Worm (Caenorhabditis elegans) whole organism, late embryonic: ENCODE data around the gene F22F7.8.

Source experiments
- K02D7.2 ChIP-seq: sonication (generic microtip); optimal IDR thresholded peaks from 2 replicates; lab custom pipeline; 2017; ENCODE audit warnings: mild to moderate bottlenecking, missing genetic modification characterization, missing compliant biosample characterization
- K09A11.1 ChIP-seq: sonication (generic microtip); optimal IDR thresholded peaks from 2 replicates; lab custom pipeline; 2017; ENCODE audit warnings: antibody characterized with exemption, mild to moderate bottlenecking, missing genetic modification characterization, missing compliant biosample characterization; ENCODE audit not compliant: insufficient read depth
- T23F11.4 ChIP-seq: fragments of 200-800 bp; sonication (Bioruptor generic); optimal IDR thresholded peaks from 2 replicates; lab custom pipeline; 2018; ENCODE audit warnings: mild to moderate bottlenecking, missing genetic modification characterization, missing compliant biosample characterization
- ama-1 ChIP-seq: fragments of 150-350 bp; optimal IDR thresholded peaks from 2 replicates; lab custom pipeline; 2014
- ceh-14 ChIP-seq: sonication (generic microtip); optimal IDR thresholded peaks from 2 replicates; lab custom pipeline; 2016; ENCODE audit warnings: missing genotype, missing genetic modification characterization, missing compliant biosample characterization
- ceh-19 ChIP-seq: fragments of 200-800 bp; sonication (Bioruptor generic); optimal IDR thresholded peaks from 2 replicates; lab custom pipeline; 2018; ENCODE audit warnings: mild to moderate bottlenecking, missing genetic modification characterization, missing compliant biosample characterization
- ceh-2 ChIP-seq: sonication (generic microtip); optimal IDR thresholded peaks from 2 replicates; lab custom pipeline; 2016; ENCODE audit warnings: missing genotype, missing genetic modification characterization, missing compliant biosample characterization
- ceh-31 ChIP-seq: sonication (generic microtip); optimal IDR thresholded peaks from 2 replicates; lab custom pipeline; 2016; ENCODE audit warnings: missing genetic modification characterization, missing compliant biosample characterization
- ceh-34 ChIP-seq: sonication (generic microtip); optimal IDR thresholded peaks from 2 replicates; lab custom pipeline; 2016; ENCODE audit warnings: mild to moderate bottlenecking, missing genetic modification characterization, missing compliant biosample characterization
- ceh-45 ChIP-seq: fragments of 200-800 bp; sonication (Bioruptor generic); IDR thresholded peaks from 2 replicates; pipeline ENCODE4 v1.3.6; 2022; ENCODE audit warnings: missing genetic modification reagents, missing genetic modification characterization, missing compliant biosample characterization
- ceh-6 ChIP-seq: fragments of 200-800 bp; sonication (Bioruptor generic); optimal IDR thresholded peaks from 2 replicates; lab custom pipeline; 2018; ENCODE audit warnings: mild to moderate bottlenecking, missing genetic modification characterization, missing compliant biosample characterization
- dmd-4 ChIP-seq: sonication (generic microtip); optimal IDR thresholded peaks from 2 replicates; lab custom pipeline; 2016; ENCODE audit warnings: borderline replicate concordance, missing genetic modification characterization, missing compliant biosample characterization
- dve-1 ChIP-seq: sonication (generic microtip); optimal IDR thresholded peaks from 2 replicates; lab custom pipeline; 2017; ENCODE audit warnings: antibody characterized with exemption, mild to moderate bottlenecking, missing genetic modification characterization, missing compliant biosample characterization
- elt-4 ChIP-seq: sonication (generic microtip); optimal IDR thresholded peaks from 2 replicates; lab custom pipeline; 2016; ENCODE audit warnings: missing genetic modification characterization, missing compliant biosample characterization
- eyg-1 ChIP-seq: sonication (generic microtip); optimal IDR thresholded peaks from 2 replicates; lab custom pipeline; 2016; ENCODE audit warnings: missing genotype, missing genetic modification characterization, missing compliant biosample characterization
- gmeb-2 ChIP-seq: sonication (generic microtip); optimal IDR thresholded peaks from 2 replicates; lab custom pipeline; 2016; ENCODE audit warnings: missing genetic modification characterization, inconsistent platforms, missing compliant biosample characterization
- hlh-13 ChIP-seq: fragments of 200-800 bp; sonication (Bioruptor generic); optimal IDR thresholded peaks from 2 replicates; lab custom pipeline; 2018; ENCODE audit warnings: mild to moderate bottlenecking, missing genetic modification characterization, missing compliant biosample characterization
- hlh-15 ChIP-seq: sonication (generic microtip); optimal IDR thresholded peaks from 2 replicates; lab custom pipeline; 2016; ENCODE audit warnings: missing genetic modification characterization, missing compliant biosample characterization
- hlh-6 ChIP-seq: sonication (generic microtip); optimal IDR thresholded peaks from 2 replicates; lab custom pipeline; 2016; ENCODE audit warnings: missing genotype, missing genetic modification characterization, missing compliant biosample characterization
- hlh-8 ChIP-seq: sonication (generic microtip); optimal IDR thresholded peaks from 2 replicates; lab custom pipeline; 2016; ENCODE audit warnings: missing genotype, missing genetic modification characterization, missing compliant biosample characterization
- mec-3 ChIP-seq: sonication (generic microtip); optimal IDR thresholded peaks from 2 replicates; lab custom pipeline; 2016; ENCODE audit warnings: borderline replicate concordance, missing genetic modification characterization, missing compliant biosample characterization
- nhr-11 ChIP-seq: fragments of 150-350 bp; optimal IDR thresholded peaks from 2 replicates; lab custom pipeline; 2014; ENCODE audit warnings: missing biosample characterization, missing genetic modification characterization
- npax-4 ChIP-seq: sonication (generic microtip); optimal IDR thresholded peaks from 2 replicates; lab custom pipeline; 2016; ENCODE audit warnings: missing genetic modification characterization, missing compliant biosample characterization
- odd-2 ChIP-seq: sonication (generic microtip); optimal IDR thresholded peaks from 2 replicates; lab custom pipeline; 2017; ENCODE audit warnings: antibody characterized with exemption, mild to moderate bottlenecking, missing genetic modification characterization, missing compliant biosample characterization
- pag-3 ChIP-seq: sonication (generic microtip); optimal IDR thresholded peaks from 2 replicates; lab custom pipeline; 2016; ENCODE audit warnings: missing compliant biosample characterization, missing genetic modification characterization, borderline replicate concordance
- pat-9 ChIP-seq: fragments of 200-800 bp; sonication (Bioruptor generic); optimal IDR thresholded peaks from 2 replicates; lab custom pipeline; 2018; ENCODE audit warnings: mild to moderate bottlenecking, missing genetic modification characterization, moderate library complexity, missing compliant biosample characterization
- pha-2 ChIP-seq: sonication (generic microtip); optimal IDR thresholded peaks from 2 replicates; lab custom pipeline; 2017; ENCODE audit warnings: mild to moderate bottlenecking, missing genetic modification characterization, missing compliant biosample characterization
- pha-4 ChIP-seq: fragments of 150-350 bp; optimal IDR thresholded peaks from 2 replicates; lab custom pipeline; 2018; ENCODE audit warnings: missing biosample characterization, missing genetic modification reagents, missing genetic modification characterization
- pqm-1 ChIP-seq: sonication (generic microtip); optimal IDR thresholded peaks from 2 replicates; lab custom pipeline; 2016; ENCODE audit warnings: missing genetic modification characterization, missing compliant biosample characterization
- ref-2 ChIP-seq: sonication (generic microtip); optimal IDR thresholded peaks from 2 replicates; lab custom pipeline; 2016; ENCODE audit warnings: missing genetic modification characterization, missing compliant biosample characterization
- rnt-1 ChIP-seq: sonication (generic microtip); optimal IDR thresholded peaks from 2 replicates; lab custom pipeline; 2016; ENCODE audit warnings: missing genetic modification characterization, missing compliant biosample characterization
- sdc-2 ChIP-seq: sonication (generic microtip); optimal IDR thresholded peaks from 2 replicates; lab custom pipeline; 2016; ENCODE audit warnings: missing genotype, missing genetic modification characterization, missing compliant biosample characterization
- tbx-2 ChIP-seq: sonication (generic microtip); optimal IDR thresholded peaks from 2 replicates; lab custom pipeline; 2016; ENCODE audit warnings: missing genetic modification characterization, missing compliant biosample characterization
- ttx-3 ChIP-seq: sonication (generic microtip); optimal IDR thresholded peaks from 2 replicates; lab custom pipeline; 2016; ENCODE audit warnings: missing genetic modification reagents, missing genetic modification characterization, missing compliant biosample characterization
- unc-3 ChIP-seq, 2 experiments: fragments of 200-800 bp in 1 of 2; sonication (Bioruptor generic) in 1 of 2; sonication (generic microtip) in 1 of 2; conservative IDR thresholded peaks in 1 of 2; optimal IDR thresholded peaks in 1 of 2; 2 replicates each; pipeline versions ENCODE4 v1.3.6 to Lab custom; 2016 to 2022; ENCODE audit warnings: missing compliant biosample characterization in 2 of 2, missing genetic modification characterization in 2 of 2, missing genetic modification reagents in 1 of 2
- unc-55 ChIP-seq: sonication (generic microtip); optimal IDR thresholded peaks from 2 replicates; lab custom pipeline; 2017; ENCODE audit warnings: missing biosample characterization, missing genetic modification reagents, missing genetic modification characterization
- unc-86 ChIP-seq: sonication (generic microtip); optimal IDR thresholded peaks from 2 replicates; lab custom pipeline; 2016; ENCODE audit warnings: missing genetic modification characterization, missing compliant biosample characterization
- zip-5 ChIP-seq: sonication (generic microtip); optimal IDR thresholded peaks from 2 replicates; lab custom pipeline; 2016; ENCODE audit warnings: missing genetic modification characterization, missing compliant biosample characterization

The F22F7.8 gene

ce11 chrV:2155232-2155631 lies 33.5 kb upstream of the F22F7.8 start, which contains the start of gene srbc-21:
Gene srbc-21 (plus strand): TSS chrV:2155532.
- TF ChIP-seq ceh-31 (tag; lab: Kevin White, UChicago) (no peak), dmd-4 (tag; lab: Kevin White, UChicago) (no peak), npax-4 (tag; lab: Kevin White, UChicago) (no peak), ama-1 (lab: Kevin White, UChicago) (no peak), elt-4 (tag; lab: Kevin White, UChicago) (no peak), tbx-2 (tag; lab: Kevin White, UChicago) (no peak), pqm-1 (tag; lab: Kevin White, UChicago) (no peak), hlh-8 (tag; lab: Kevin White, UChicago) (no peak), ceh-6 (no peak), pag-3 (tag; lab: Kevin White, UChicago) (no peak), T23F11.4 (no peak), pat-9 (tag; lab: Kevin White, UChicago) (no peak), eyg-1 (tag; lab: Kevin White, UChicago) (no peak), rnt-1 (no peak), hlh-6 (tag; lab: Kevin White, UChicago) (no peak), gmeb-2 (no peak), dve-1 (no peak), odd-2 (tag; lab: Kevin White, UChicago) (no peak), ttx-3 (tag; lab: Kevin White, UChicago) (no peak), pha-2 (tag; lab: Kevin White, UChicago) (no peak)
- TF ChIP-seq, all 69 proteins: peak for 0

ce11 chrV:2153274-2153673 lies 31.5 kb upstream of the F22F7.8 start, which contains the start of gene srbc-23:
Gene srbc-23 (plus strand): TSS chrV:2153574.
- TF ChIP-seq eyg-1 (tag; lab: Kevin White, UChicago) (no peak), ref-2 (tag; lab: Kevin White, UChicago) (no peak)

ce11 chrV:2151458-2151857 lies 29.7 kb upstream of the F22F7.8 start, which contains the start of gene srbc-24:
Gene srbc-24 (plus strand): TSS chrV:2151758.
- TF ChIP-seq ceh-45 (GFP tag; lab: Robert Waterston, UW) (no peak), unc-3 (GFP tag; conservative IDR thresholded peaks at IDR 0.05; lab: Robert Waterston, UW) (no peak), unc-3 (tag; optimal IDR thresholded peaks at IDR 0.05; lab: Kevin White, UChicago) (no peak), K02D7.2 (tag; lab: Kevin White, UChicago) (no peak), pha-4 (tag; lab: Kevin White, UChicago) (no peak), sdc-2 (tag; lab: Kevin White, UChicago) (no peak), mec-3 (tag; lab: Kevin White, UChicago) (no peak), ceh-14 (no peak), T23F11.4 (no peak), unc-55 (GFP tag; lab: Kevin White, UChicago) (no peak), ceh-6 (no peak), ref-2 (tag; lab: Kevin White, UChicago) (no peak), ceh-34 (tag; lab: Kevin White, UChicago) (no peak), K09A11.1 (no peak), unc-86 (tag; lab: Kevin White, UChicago) (no peak), ceh-19 (GFP tag; lab: Kevin White, UChicago) (no peak)

ce11 chrV:2150876-2151275 lies 29.1 kb upstream of the F22F7.8 start, which contains the start of gene C45H4.13:
Gene C45H4.13 (minus strand): TSS chrV:2150976.
- TF ChIP-seq npax-4 (tag; lab: Kevin White, UChicago), result no peak
- no peak for TF ChIP-seq ceh-2 (tag; lab: Kevin White, UChicago)
- TF ChIP-seq ceh-34 (tag; lab: Kevin White, UChicago), result no peak
- no peak for TF ChIP-seq K02D7.2 (tag; lab: Kevin White, UChicago)
- TF ChIP-seq nhr-11 (tag; lab: Kevin White, UChicago), result no peak
- no peak for TF ChIP-seq hlh-13 (GFP tag; lab: Kevin White, UChicago)
- no peak for TF ChIP-seq ceh-19 (GFP tag; lab: Kevin White, UChicago)
- no peak for TF ChIP-seq hlh-6 (tag; lab: Kevin White, UChicago)
- no peak for TF ChIP-seq eyg-1 (tag; lab: Kevin White, UChicago)
- TF ChIP-seq hlh-15 (tag; lab: Kevin White, UChicago), result no peak
- TF ChIP-seq rnt-1, result no peak
- no peak for TF ChIP-seq zip-5 (tag; lab: Kevin White, UChicago)
- TF ChIP-seq tbx-2 (tag; lab: Kevin White, UChicago), result no peak
- TF ChIP-seq odd-2 (tag; lab: Kevin White, UChicago), result no peak
- TF ChIP-seq ceh-6, result no peak
- no peak for TF ChIP-seq pha-4 (tag; lab: Kevin White, UChicago)
- no peak for TF ChIP-seq T23F11.4
